Fruit fly (Drosophila melanogaster) whole organism, prepupa: ENCODE data around the gene CG43732.

Experiments used
- Blimp-1 ChIP-seq: fragments of 200-800 bp; sonication (Bioruptor generic); optimal IDR thresholded peaks from 3 replicates; lab custom pipeline; 2017; ENCODE audit warnings: missing biosample characterization, missing genetic modification characterization, mild to moderate bottlenecking, moderate library complexity, missing genetic modification reagents
- CG10631 ChIP-seq: fragments of 200-800 bp; sonication (Bioruptor generic); optimal IDR thresholded peaks from 2 replicates; lab custom pipeline; 2016; ENCODE audit warnings: missing biosample characterization, missing genetic modification characterization
- CG10669 ChIP-seq: fragments of 200-800 bp; sonication (Bioruptor generic); optimal IDR thresholded peaks from 3 replicates; lab custom pipeline; 2018; ENCODE audit warnings: missing biosample characterization, mild to moderate bottlenecking, missing genetic modification characterization, moderate library complexity
- CG11294 ChIP-seq: fragments of 200-800 bp; sonication (Bioruptor generic); IDR thresholded peaks from 2 replicates; pipeline ENCODE4 v1.3.6; 2022; ENCODE audit warnings: missing biosample characterization, missing genetic modification characterization
- CG11762 ChIP-seq: fragments of 200-800 bp; sonication (Bioruptor generic); optimal IDR thresholded peaks from 3 replicates; lab custom pipeline; 2016; ENCODE audit warnings: missing biosample characterization, missing genetic modification characterization; ENCODE audit not compliant: insufficient read depth
- CG1621 ChIP-seq: fragments of 200-800 bp; sonication (Bioruptor generic); optimal IDR thresholded peaks from 3 replicates; lab custom pipeline; 2018; ENCODE audit warnings: missing biosample characterization, mild to moderate bottlenecking, missing genetic modification characterization
- CG16779 ChIP-seq: fragments of 200-800 bp; sonication (Bioruptor generic); optimal IDR thresholded peaks from 3 replicates; lab custom pipeline; 2017; ENCODE audit warnings: missing biosample characterization, mild to moderate bottlenecking, missing genetic modification characterization
- CG3032 ChIP-seq: fragments of 200-800 bp; optimal IDR thresholded peaks from 2 replicates; lab custom pipeline; 2019; ENCODE audit warnings: missing biosample characterization, mild to moderate bottlenecking, missing genetic modification characterization, moderate library complexity
- CG31627 ChIP-seq: fragments of 200-800 bp; sonication (Bioruptor generic); optimal IDR thresholded peaks from 3 replicates; lab custom pipeline; 2016; ENCODE audit warnings: missing biosample characterization, missing genetic modification characterization
- CG32006 ChIP-seq: fragments of 200-800 bp; sonication (Bioruptor generic); optimal IDR thresholded peaks from 3 replicates; lab custom pipeline; 2017; ENCODE audit warnings: missing biosample characterization, mild to moderate bottlenecking, missing genetic modification characterization
- CG34406 ChIP-seq: fragments of 200-800 bp; sonication (Bioruptor generic); optimal IDR thresholded peaks from 3 replicates; lab custom pipeline; 2016; ENCODE audit warnings: missing biosample characterization, missing genetic modification characterization
- CG4318 ChIP-seq: fragments of 200-800 bp; sonication (Bioruptor generic); optimal IDR thresholded peaks from 3 replicates; lab custom pipeline; 2017; ENCODE audit warnings: missing biosample characterization, mild to moderate bottlenecking, missing genetic modification characterization
- CG6163 ChIP-seq: fragments of 200-800 bp; sonication (Bioruptor generic); IDR thresholded peaks from 3 replicates; pipeline ENCODE4 v1.3.6; 2022; ENCODE audit warnings: missing biosample characterization, missing genetic modification characterization
- CG6792 ChIP-seq: fragments of 200-800 bp; sonication (Bioruptor generic); optimal IDR thresholded peaks from 3 replicates; lab custom pipeline; 2016; ENCODE audit warnings: missing biosample characterization, missing genetic modification characterization
- CG6808 ChIP-seq: fragments of 200-800 bp; sonication (Bioruptor generic); optimal IDR thresholded peaks from 3 replicates; lab custom pipeline; 2017; ENCODE audit warnings: missing biosample characterization, missing genetic modification characterization, mild to moderate bottlenecking, moderate library complexity, missing genetic modification reagents
- CG7368 ChIP-seq: fragments of 200-800 bp; sonication (Bioruptor generic); optimal IDR thresholded peaks from 3 replicates; lab custom pipeline; 2016; ENCODE audit warnings: missing biosample characterization, missing genetic modification characterization
- CG8119 ChIP-seq: fragments of 200-800 bp; sonication (Bioruptor generic); IDR thresholded peaks from 3 replicates; pipeline ENCODE4 v1.3.6; 2022; ENCODE audit warnings: missing biosample characterization, missing genetic modification characterization
- CG8632 ChIP-seq: fragments of 200-800 bp; sonication (Bioruptor generic); optimal IDR thresholded peaks from 3 replicates; lab custom pipeline; 2016; ENCODE audit warnings: missing biosample characterization, missing genetic modification characterization
- CG9139 ChIP-seq: fragments of 200-800 bp; sonication (Bioruptor generic); optimal IDR thresholded peaks from 3 replicates; lab custom pipeline; 2017; ENCODE audit warnings: missing biosample characterization, mild to moderate bottlenecking, missing genetic modification characterization
- Eip75B ChIP-seq: fragments of 200-800 bp; sonication (Bioruptor generic); optimal IDR thresholded peaks from 3 replicates; lab custom pipeline; 2016; ENCODE audit warnings: missing biosample characterization, missing genetic modification characterization
- Eip93F ChIP-seq: fragments of 200-800 bp; sonication (Bioruptor generic); optimal IDR thresholded peaks from 2 replicates; lab custom pipeline; 2016; ENCODE audit warnings: missing biosample characterization, mild to moderate bottlenecking, missing genetic modification characterization
- Ets96B ChIP-seq: fragments of 200-800 bp; optimal IDR thresholded peaks from 2 replicates; lab custom pipeline; 2019; ENCODE audit warnings: missing biosample characterization, mild to moderate bottlenecking, missing genetic modification characterization, moderate library complexity
- Gug ChIP-seq: fragments of 200-800 bp; sonication (Bioruptor generic); IDR thresholded peaks from 2 replicates; pipeline ENCODE4 v1.3.6; 2022; ENCODE audit warnings: missing biosample characterization, missing genetic modification characterization
- Hr4 ChIP-seq: fragments of 200-800 bp; sonication (Bioruptor generic); optimal IDR thresholded peaks from 3 replicates; lab custom pipeline; 2016; ENCODE audit warnings: missing biosample characterization, missing genetic modification characterization
- Smox ChIP-seq: fragments of 200-800 bp; sonication (Bioruptor generic); optimal IDR thresholded peaks from 3 replicates; lab custom pipeline; 2016; ENCODE audit warnings: missing biosample characterization, missing genetic modification characterization
- Sox102F ChIP-seq: fragments of 200-800 bp; sonication (Bioruptor generic); optimal IDR thresholded peaks from 2 replicates; lab custom pipeline; 2016; ENCODE audit warnings: missing biosample characterization, mild to moderate bottlenecking, missing genetic modification characterization
- Sox14 ChIP-seq: fragments of 200-800 bp; sonication (Bioruptor generic); optimal IDR thresholded peaks from 3 replicates; lab custom pipeline; 2016; ENCODE audit warnings: missing biosample characterization, missing genetic modification characterization
- Sox15 ChIP-seq: fragments of 200-800 bp; sonication (Bioruptor generic); optimal IDR thresholded peaks from 3 replicates; lab custom pipeline; 2016; ENCODE audit warnings: missing biosample characterization, missing genetic modification characterization
- acj6 ChIP-seq: fragments of 200-800 bp; sonication (Bioruptor generic); optimal IDR thresholded peaks from 3 replicates; lab custom pipeline; 2016; ENCODE audit warnings: missing biosample characterization, missing genetic modification characterization
- cyc ChIP-seq: fragments of 200-800 bp; sonication (Bioruptor generic); optimal IDR thresholded peaks from 3 replicates; lab custom pipeline; 2016; ENCODE audit warnings: missing biosample characterization, missing genetic modification characterization
- dac ChIP-seq: fragments of 200-800 bp; sonication (Bioruptor generic); optimal IDR thresholded peaks from 2 replicates; lab custom pipeline; 2017; ENCODE audit warnings: missing biosample characterization, mild to moderate bottlenecking, missing genetic modification characterization
- dsx ChIP-seq: fragments of 200-800 bp; optimal IDR thresholded peaks from 3 replicates; lab custom pipeline; 2019; ENCODE audit warnings: missing biosample characterization, mild to moderate bottlenecking, missing genetic modification characterization, moderate library complexity; ENCODE audit not compliant: poor library complexity, severe bottlenecking
- eg ChIP-seq: fragments of 200-800 bp; sonication (Bioruptor generic); IDR thresholded peaks from 3 replicates; pipeline ENCODE4 v1.3.6; 2022; ENCODE audit warnings: missing biosample characterization, missing genetic modification characterization
- esn ChIP-seq: fragments of 200-800 bp; sonication (Bioruptor generic); optimal IDR thresholded peaks from 2 replicates; lab custom pipeline; 2016; ENCODE audit warnings: missing biosample characterization, mild to moderate bottlenecking, missing genetic modification characterization, moderate library complexity
- fd59A ChIP-seq: fragments of 200-800 bp; sonication (Bioruptor generic); optimal IDR thresholded peaks from 2 replicates; lab custom pipeline; 2017; ENCODE audit warnings: missing biosample characterization, mild to moderate bottlenecking, missing genetic modification characterization, missing genetic modification reagents
- fd85E ChIP-seq: fragments of 200-800 bp; sonication (Bioruptor generic); optimal IDR thresholded peaks from 3 replicates; lab custom pipeline; 2016; ENCODE audit warnings: missing biosample characterization, missing genetic modification characterization
- fkh ChIP-seq: fragments of 200-800 bp; sonication (Bioruptor generic); optimal IDR thresholded peaks from 3 replicates; lab custom pipeline; 2017; ENCODE audit warnings: missing biosample characterization, mild to moderate bottlenecking, missing genetic modification characterization, moderate library complexity
- lz ChIP-seq: fragments of 200-800 bp; sonication (Bioruptor generic); optimal IDR thresholded peaks from 3 replicates; lab custom pipeline; 2016; ENCODE audit warnings: missing biosample characterization, missing genetic modification characterization
- net ChIP-seq: fragments of 200-800 bp; sonication (Bioruptor generic); optimal IDR thresholded peaks from 3 replicates; lab custom pipeline; 2016; ENCODE audit warnings: missing biosample characterization, missing genetic modification characterization
- pdm3 ChIP-seq: fragments of 200-800 bp; sonication (Bioruptor generic); optimal IDR thresholded peaks from 3 replicates; lab custom pipeline; 2016; ENCODE audit warnings: missing biosample characterization, missing genetic modification characterization
- salr ChIP-seq, 2 experiments: fragments of 200-800 bp; sonication (Bioruptor generic); optimal IDR thresholded peaks; 3 replicates each; lab custom pipeline; 2016 to 2018; ENCODE audit warnings: missing biosample characterization in 2 of 2, missing genetic modification characterization in 2 of 2, mild to moderate bottlenecking in 1 of 2
- spab ChIP-seq: fragments of 200-800 bp; sonication (Bioruptor generic); optimal IDR thresholded peaks from 2 replicates; lab custom pipeline; 2017; ENCODE audit warnings: missing biosample characterization, mild to moderate bottlenecking, missing genetic modification characterization, missing genetic modification reagents
- ss ChIP-seq, 2 experiments: fragments of 200-800 bp; sonication (Bioruptor generic); optimal IDR thresholded peaks; 2 replicates in 1 of 2; 3 replicates in 1 of 2; lab custom pipeline; 2017 to 2018; ENCODE audit warnings: mild to moderate bottlenecking in 2 of 2, missing biosample characterization in 2 of 2, missing genetic modification characterization in 2 of 2, moderate library complexity in 1 of 2
- svp ChIP-seq: fragments of 200-800 bp; sonication (Bioruptor generic); peaks from one replicate; lab custom pipeline; 2016; ENCODE audit warnings: missing biosample characterization, missing genetic modification characterization
- topi ChIP-seq: fragments of 200-800 bp; sonication (Bioruptor generic); optimal IDR thresholded peaks from 3 replicates; lab custom pipeline; 2016; ENCODE audit warnings: missing biosample characterization, missing genetic modification characterization

The CG43732 gene

DNA sequence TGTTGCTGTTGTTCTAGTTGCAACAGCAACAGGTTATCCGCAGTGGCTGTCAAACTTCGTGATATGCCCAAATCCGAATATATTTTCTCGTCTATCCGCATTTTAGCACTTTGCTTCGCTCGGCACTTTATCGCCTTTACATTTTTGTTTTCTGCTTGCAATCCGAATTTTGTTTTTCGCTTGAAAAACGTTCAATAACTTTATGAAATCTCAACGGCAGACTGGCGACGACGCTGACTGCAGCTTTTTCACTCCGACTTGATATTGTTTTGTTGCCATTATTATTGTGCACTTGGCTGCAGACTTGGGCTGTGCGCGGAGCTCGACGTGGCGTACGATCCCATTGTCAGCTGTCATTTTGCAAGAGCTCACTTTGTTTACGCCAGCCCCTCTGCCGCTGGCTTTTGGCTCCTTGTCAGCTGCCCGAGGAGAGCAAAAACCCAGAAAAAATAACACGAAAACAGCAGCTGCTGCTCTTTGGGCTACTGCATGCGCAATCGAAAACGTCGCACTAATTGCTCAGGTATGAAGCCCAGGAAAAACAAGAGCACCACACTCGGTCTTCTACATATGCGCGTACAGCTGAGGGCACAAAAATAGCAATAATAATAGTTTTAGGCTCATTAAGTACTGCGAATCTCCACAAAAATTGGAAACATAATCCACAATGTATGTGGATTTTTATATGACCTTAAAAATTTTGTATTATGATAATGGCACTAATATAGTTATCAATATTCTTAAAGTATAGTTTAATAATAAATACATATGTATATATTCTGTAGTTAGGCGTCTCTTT lies 36.3 kb downstream of the CG43732 start (continued):
- TF ChIP-seq CG8632 (GFP tag; lab: Kevin White, UChicago) (peak; percentile 23), lz (GFP tag; lab: Kevin White, UChicago) (peak; percentile 3), cyc (GFP tag; lab: Kevin White, UChicago) (no peak), CG1621 (no peak), Eip93F (GFP tag; lab: Kevin White, UChicago) (no peak), Gug (0 out of 2 replicates have a peak, but pooled peaks have one; percentile 29), Hr4 (GFP tag; lab: Kevin White, UChicago) (peak; percentile 30), esn (no peak), fkh (GFP tag; lab: Kevin White, UChicago) (no peak), fd59A (peak; percentile 2), CG32006 (GFP tag; lab: Kevin White, UChicago) (peak; percentile 47), Sox14 (GFP tag; lab: Kevin White, UChicago) (peak; percentile 51), CG10669 (no peak), CG6808 (no peak), Eip75B (GFP tag; lab: Kevin White, UChicago) (no peak), CG9139 (GFP tag; lab: Kevin White, UChicago) (no peak), CG10631 (GFP tag; lab: Kevin White, UChicago) (no peak), Sox15 (no peak), Smox (peak; percentile 16), Ets96B (tag; lab: Kevin White, UChicago) (peak; percentile 1), ss (GFP tag; optimal IDR thresholded peaks at IDR 0.05; lab: Kevin White, UChicago) (no peak), Blimp-1 (GFP tag; lab: Kevin White, UChicago) (no peak), dsx (GFP tag; lab: Kevin White, UChicago) (no peak), acj6 (peak; percentile 41), CG11762 (GFP tag; lab: Kevin White, UChicago) (no peak), CG3032 (no peak), CG7368 (GFP tag; lab: Kevin White, UChicago) (no peak), CG8119 (peak; percentile 38; the same call in 1 of the 3 replicates), CG6792 (no peak), svp (GFP tag; lab: Kevin White, UChicago) (peak; percentile 83), topi (no peak), Sox102F (GFP tag; lab: Kevin White, UChicago) (no peak)

DNA sequence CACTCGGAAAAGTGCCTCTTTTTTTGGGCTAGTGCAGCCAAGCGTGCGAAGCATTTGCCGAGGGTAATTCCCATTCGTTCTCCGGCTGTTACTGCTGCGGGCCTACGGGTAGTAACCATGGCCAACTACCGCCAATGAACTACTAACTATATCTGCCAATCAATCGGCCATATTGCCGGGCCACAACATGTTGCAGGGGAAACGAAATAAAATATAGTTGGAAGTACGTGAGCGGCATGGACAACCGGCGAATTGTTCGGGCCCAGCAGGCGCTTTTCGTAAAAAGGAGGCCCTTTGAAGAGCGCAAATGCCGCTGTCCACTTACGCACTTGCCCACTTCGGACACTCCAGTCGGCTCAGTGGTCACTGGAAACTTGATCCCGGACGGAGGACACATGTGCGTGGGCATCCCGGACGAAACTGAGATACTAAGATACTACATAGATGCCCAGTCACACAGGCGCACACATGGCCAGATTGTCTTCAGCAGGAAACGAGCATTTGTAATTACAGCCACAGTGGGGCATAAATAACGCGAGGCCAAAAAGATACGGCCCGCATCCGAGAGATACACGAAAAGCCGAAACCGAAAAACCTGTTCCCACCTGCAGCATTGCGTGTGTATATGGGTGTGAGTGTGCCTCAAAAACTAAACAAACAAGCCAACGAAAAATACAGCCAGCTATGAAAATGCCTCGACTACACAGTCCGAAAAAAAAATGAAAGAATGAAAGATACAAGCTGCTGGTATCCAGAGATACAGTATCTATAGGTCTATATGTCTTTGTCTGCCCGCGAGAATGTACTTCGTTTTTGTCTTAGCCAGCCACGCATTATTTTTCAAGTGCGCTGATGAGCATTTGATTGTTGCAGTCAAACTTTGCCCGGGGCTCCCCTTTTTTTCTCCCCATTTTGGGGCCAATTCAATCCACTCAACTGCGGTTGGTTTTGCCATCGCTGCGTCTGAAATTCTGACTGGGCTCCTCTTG lies 37.7 kb downstream of the CG43732 start:
- no peak for TF ChIP-seq CG31627 (GFP tag; lab: Kevin White, UChicago)
- no peak for TF ChIP-seq CG9139 (GFP tag; lab: Kevin White, UChicago)
- peak; percentile 46 for TF ChIP-seq esn
- no peak for TF ChIP-seq dac (GFP tag; lab: Kevin White, UChicago)
- no peak for TF ChIP-seq Blimp-1 (GFP tag; lab: Kevin White, UChicago)
- peak; percentile 53 for TF ChIP-seq Sox14 (GFP tag; lab: Kevin White, UChicago)
- no peak for TF ChIP-seq Eip75B (GFP tag; lab: Kevin White, UChicago)
- no peak for TF ChIP-seq spab (GFP tag; lab: Kevin White, UChicago)
- no peak for TF ChIP-seq CG8632 (GFP tag; lab: Kevin White, UChicago)
- peak; percentile 64 for TF ChIP-seq CG8119
- TF ChIP-seq CG4318 = peak; percentile 25
- peak; percentile 71 for TF ChIP-seq fkh (GFP tag; lab: Kevin White, UChicago)
- peak; percentile 13 for TF ChIP-seq CG34406 (GFP tag; lab: Kevin White, UChicago)
- no peak for TF ChIP-seq CG3032
- peak; percentile 37; the same call in 2 of the 3 replicates for TF ChIP-seq eg
- TF ChIP-seq Sox102F (GFP tag; lab: Kevin White, UChicago) = no peak
- TF ChIP-seq Eip93F (GFP tag; lab: Kevin White, UChicago) = no peak
- peak; percentile 32 for TF ChIP-seq CG7368 (GFP tag; lab: Kevin White, UChicago)
- peak; percentile 51 for TF ChIP-seq pdm3
- peak; percentile 38 for TF ChIP-seq topi
- no peak for TF ChIP-seq fd85E (GFP tag; lab: Kevin White, UChicago)
- no peak for TF ChIP-seq CG11294 (GFP tag; lab: Robert Waterston, UW)
- TF ChIP-seq CG16779 (tag; lab: Kevin White, UChicago) = no peak
- no peak for TF ChIP-seq salr (GFP tag; optimal IDR thresholded peaks at IDR 0.05; lab: Kevin White, UChicago)
- TF ChIP-seq CG6163 (GFP tag; lab: Robert Waterston, UW) = no peak
- peak; percentile 51 for TF ChIP-seq CG6808
- peak; percentile 60 for TF ChIP-seq net (GFP tag; lab: Kevin White, UChicago)
